Fruit fly (Drosophila melanogaster) whole organism, embryonic: Measurements from ENCODE around the gene IntS6.

Experiments used
- CG17802 ChIP-seq: fragments of 200-800 bp; sonication (Bioruptor generic); optimal IDR thresholded peaks from 2 replicates; lab custom pipeline; 2018; ENCODE audit warnings: missing biosample characterization, mild to moderate bottlenecking, missing genetic modification characterization, moderate library complexity
- Gug ChIP-seq: fragments of 200-800 bp; sonication (Bioruptor generic); IDR thresholded peaks from 4 replicates; pipeline ENCODE4 v1.3.6; 2022; ENCODE audit warnings: missing biosample characterization, missing genetic modification characterization
- disco-r ChIP-seq: fragments of 200-800 bp; sonication (Bioruptor generic); optimal IDR thresholded peaks from 2 replicates; lab custom pipeline; 2016; ENCODE audit warnings: missing biosample characterization, missing genetic modification characterization
- dpn ChIP-seq, 2 experiments: fragments of 200-800 bp; sonication (Bioruptor generic); optimal IDR thresholded peaks; 3 replicates each; lab custom pipeline; 2016; ENCODE audit warnings: missing biosample characterization in 2 of 2, missing genetic modification characterization in 2 of 2
- lola ChIP-seq, 3 experiments: fragments of >200 bp in 2 of 3; fragments of 200-800 bp in 1 of 3; sonication (Bioruptor generic) in 1 of 3; optimal IDR thresholded peaks; 2 replicates each; lab custom pipeline; 2017 to 2019; ENCODE audit warnings: missing biosample characterization in 3 of 3, missing genetic modification characterization in 3 of 3, mild to moderate bottlenecking in 1 of 3, moderate library complexity in 1 of 3
- nom ChIP-seq: fragments of 200-800 bp; sonication (Bioruptor generic); optimal IDR thresholded peaks from 2 replicates; lab custom pipeline; 2017; ENCODE audit warnings: missing biosample characterization, missing genetic modification characterization, mild to moderate bottlenecking, moderate library complexity, missing genetic modification reagents
- sob ChIP-seq: fragments of 200-800 bp; sonication (Bioruptor generic); IDR thresholded peaks from 2 replicates; pipeline ENCODE4 v1.3.6; 2022; ENCODE audit warnings: missing biosample characterization, missing genetic modification characterization

- TF ChIP-seq disco-r (GFP tag; lab: Kevin White, UChicago): no peak
- no peak for TF ChIP-seq dpn (GFP tag; optimal IDR thresholded peaks at IDR 0.05; lab: Kevin White, UChicago)
- no peak for TF ChIP-seq CG17802 (tag; lab: Kevin White, UChicago)
- no peak for TF ChIP-seq lola (GFP tag; optimal IDR thresholded peaks at IDR 0.05; lab: Kevin White, UChicago)
- TF ChIP-seq nom: no peak
- no peak for TF ChIP-seq Gug (GFP tag; lab: Robert Waterston, UW)
- TF ChIP-seq sob (GFP tag; lab: Robert Waterston, UW): no peak
Observed at dm6 chrX:5756146-5756545, 9.1 kb upstream of the IntS6 start.
